Worm (Caenorhabditis elegans): Measurements from ENCODE around the gene srw-143.

- no peak for TF ChIP-seq elt-3 (tag; optimal IDR thresholded peaks at IDR 0.05)
- no peak for TF ChIP-seq nhr-12 (tag; optimal IDR thresholded peaks at IDR 0.05)
- TF ChIP-seq ceh-83 (GFP tag; optimal IDR thresholded peaks at IDR 0.05): no peak
- no peak for TF ChIP-seq snpc-4 (tag; optimal IDR thresholded peaks at IDR 0.05)
- TF ChIP-seq nhr-76 (tag; optimal IDR thresholded peaks at IDR 0.05): no peak
- no peak for TF ChIP-seq unc-62 (GFP tag; optimal IDR thresholded peaks at IDR 0.05)
- TF ChIP-seq ztf-11 (tag; optimal IDR thresholded peaks at IDR 0.05): no peak
- TF ChIP-seq nhr-28 (tag; optimal IDR thresholded peaks at IDR 0.05): no peak
- TF ChIP-seq lin-13 (tag; optimal IDR thresholded peaks at IDR 0.05): no peak
- TF ChIP-seq sptf-1 (tag; optimal IDR thresholded peaks at IDR 0.05): no peak
- TF ChIP-seq hlh-1 (tag; optimal IDR thresholded peaks at IDR 0.05): no peak
- no peak for TF ChIP-seq unc-39 (tag; optimal IDR thresholded peaks at IDR 0.05)
These were observed 11.6 kb downstream of the srw-143 start, which contains the start of gene C31B8.16 for ce11 chrV:2929753-2930152.
